Worm (Caenorhabditis elegans) whole organism, midembryonic: ENCODE measurements around the gene F22F4.4.

Experiments
- T22C8.4 ChIP-seq: fragments of 200-800 bp; sonication (Bioruptor generic); IDR thresholded peaks from 2 replicates; pipeline ENCODE4 v1.3.6; 2022; ENCODE audit warnings: missing genetic modification characterization, missing compliant biosample characterization
- cog-1 ChIP-seq: sonication (generic microtip); optimal IDR thresholded peaks from 2 replicates; lab custom pipeline; 2016; ENCODE audit warnings: missing genetic modification characterization, missing compliant biosample characterization
- flt-1 ChIP-seq: fragments of 200-800 bp; sonication (Bioruptor generic); IDR thresholded peaks from 2 replicates; pipeline ENCODE4 v1.3.6; 2022; ENCODE audit warnings: missing genetic modification characterization, missing compliant biosample characterization
- klf-2 ChIP-seq: fragments of 200-800 bp; sonication (Bioruptor generic); conservative IDR thresholded peaks from 2 replicates; pipeline ENCODE4 v1.3.6; 2022; ENCODE audit warnings: missing genetic modification reagents, missing genetic modification characterization, missing compliant biosample characterization
- med-1 ChIP-seq: sonication (generic microtip); optimal IDR thresholded peaks from 2 replicates; lab custom pipeline; 2017; ENCODE audit warnings: missing genetic modification characterization, mild to moderate bottlenecking, missing compliant biosample characterization, antibody characterized with exemption, missing genetic modification reagents; ENCODE audit not compliant: insufficient read depth
- ref-1 ChIP-seq: fragments of 200-800 bp; sonication (Bioruptor generic); conservative IDR thresholded peaks from 2 replicates; pipeline ENCODE4 v1.3.6; 2022; ENCODE audit warnings: missing genetic modification reagents, missing genetic modification characterization, missing compliant biosample characterization
- tab-1 ChIP-seq: fragments of 200-800 bp; sonication (Bioruptor generic); IDR thresholded peaks from 2 replicates; pipeline ENCODE4 v1.3.6; 2022; ENCODE audit warnings: missing genetic modification characterization, missing compliant biosample characterization
- ztf-23 ChIP-seq: fragments of 200-800 bp; sonication (Bioruptor generic); IDR thresholded peaks from 2 replicates; pipeline ENCODE4 v1.3.6; 2022; ENCODE audit warnings: missing genetic modification reagents, missing genetic modification characterization, missing compliant biosample characterization
- ztf-29 ChIP-seq: fragments of 200-800 bp; sonication (Bioruptor generic); IDR thresholded peaks from 2 replicates; pipeline ENCODE4 v1.3.6; 2022; ENCODE audit warnings: missing genetic modification reagents, missing genetic modification characterization, missing compliant biosample characterization

DNA sequence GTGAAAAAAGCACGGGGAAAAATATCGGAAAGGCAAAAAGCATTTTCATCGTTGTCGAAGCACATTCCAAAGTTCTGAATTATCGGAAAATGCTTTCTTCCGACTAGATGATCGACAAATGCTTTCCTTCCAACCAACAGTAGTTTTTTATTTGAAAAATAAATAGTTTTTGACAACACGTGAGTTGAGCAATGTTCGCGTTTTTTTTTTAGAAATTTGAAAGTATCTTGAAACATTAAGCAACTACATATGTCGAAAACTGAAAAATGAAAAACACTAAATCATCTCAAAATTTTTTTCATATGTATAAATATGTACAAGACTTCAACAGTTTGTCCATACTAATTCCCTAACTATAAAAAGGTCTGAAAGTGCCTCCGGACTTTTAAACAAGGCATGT lies 38.2 kb upstream of the F22F4.4 start, which contains the start of gene hsp-25:
- no peak for TF ChIP-seq klf-2 (GFP tag; lab: Robert Waterston, UW)
- no peak for TF ChIP-seq T22C8.4
- TF ChIP-seq ztf-23 (GFP tag; lab: Robert Waterston, UW), result no peak
- no peak for TF ChIP-seq cog-1 (tag; lab: Kevin White, UChicago)
- no peak for TF ChIP-seq flt-1 (GFP tag; lab: Robert Waterston, UW)
- TF ChIP-seq med-1 (GFP tag; lab: Kevin White, UChicago), result no peak
- TF ChIP-seq ztf-29, result no peak
- no peak for TF ChIP-seq tab-1 (GFP tag; lab: Robert Waterston, UW)
- TF ChIP-seq ref-1, result no peak
